Worm (Caenorhabditis elegans): ENCODE measurements around the gene Y42H9B.3.

DNA sequence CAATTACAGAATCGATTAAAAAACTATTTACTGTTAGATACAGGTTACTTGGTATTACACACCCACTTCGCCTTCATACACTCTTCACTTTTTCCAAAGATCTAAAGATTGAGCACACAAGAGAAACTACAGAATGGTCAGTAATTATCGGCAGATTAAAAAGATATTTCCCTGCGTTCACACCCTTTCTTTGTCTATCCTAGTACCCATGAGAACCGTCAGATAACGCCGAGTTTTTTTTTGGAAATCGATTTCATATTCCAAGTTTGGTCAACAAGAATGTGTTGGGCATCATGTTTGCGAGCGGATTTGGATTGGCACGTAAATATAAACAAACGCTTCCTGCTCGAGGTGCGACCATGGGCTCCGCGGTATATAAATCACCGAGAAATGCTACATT lies 1.6 kb upstream of the Y42H9B.3 start, which contains the start of gene C26B2.8:
- TF ChIP-seq W03F9.2 (tag; optimal IDR thresholded peaks at IDR 0.05) (no peak), dao-5 (tag; optimal IDR thresholded peaks at IDR 0.05) (no peak), him-1 (tag; optimal IDR thresholded peaks at IDR 0.05) (no peak)
